Fruit fly (Drosophila melanogaster) whole organism, embryonic: Measurements from ENCODE around the gene CG7966.

Source experiments
- Abd-B ChIP-seq: fragments of 200-800 bp; sonication (Bioruptor generic); optimal IDR thresholded peaks from 2 replicates; lab custom pipeline; 2018; ENCODE audit warnings: missing biosample characterization, mild to moderate bottlenecking, missing genetic modification characterization, moderate library complexity
- Bdp1 ChIP-seq: fragments of 200-800 bp; sonication (Bioruptor generic); optimal IDR thresholded peaks from 3 replicates; lab custom pipeline; 2016; ENCODE audit warnings: missing biosample characterization, missing genetic modification characterization
- CG12071 ChIP-seq: fragments of 200-800 bp; sonication (Bioruptor generic); optimal IDR thresholded peaks from 3 replicates; lab custom pipeline; 2018; ENCODE audit warnings: missing biosample characterization, mild to moderate bottlenecking, missing genetic modification characterization
- CG12299 ChIP-seq: fragments of 200-800 bp; sonication (Bioruptor generic); optimal IDR thresholded peaks from 2 replicates; lab custom pipeline; 2018; ENCODE audit warnings: missing biosample characterization, mild to moderate bottlenecking, missing genetic modification characterization
- CG12391 ChIP-seq: fragments of 200-800 bp; sonication (Bioruptor generic); optimal IDR thresholded peaks from 3 replicates; lab custom pipeline; 2018; ENCODE audit warnings: missing biosample characterization, mild to moderate bottlenecking, missing genetic modification characterization, moderate library complexity
- CG13123 ChIP-seq: fragments of 200-800 bp; sonication (Bioruptor generic); optimal IDR thresholded peaks from 2 replicates; lab custom pipeline; 2016; ENCODE audit warnings: missing biosample characterization, missing genetic modification characterization
- CG1529 ChIP-seq: fragments of 200-800 bp; sonication (Bioruptor generic); optimal IDR thresholded peaks from 3 replicates; lab custom pipeline; 2018; ENCODE audit warnings: missing biosample characterization, missing genetic modification characterization
- CG17568 ChIP-seq: fragments of 200-800 bp; sonication (Bioruptor generic); optimal IDR thresholded peaks from 2 replicates; lab custom pipeline; 2018; ENCODE audit warnings: missing biosample characterization, mild to moderate bottlenecking, missing genetic modification characterization, moderate library complexity
- CG2199 ChIP-seq: fragments of 200-800 bp; sonication (Bioruptor generic); IDR thresholded peaks from 3 replicates; pipeline ENCODE4 v1.3.6; 2022; ENCODE audit warnings: missing biosample characterization, missing genetic modification characterization
- CG2712 ChIP-seq: fragments of 200-800 bp; optimal IDR thresholded peaks from 3 replicates; lab custom pipeline; 2019; ENCODE audit warnings: missing biosample characterization, mild to moderate bottlenecking, missing genetic modification characterization, moderate library complexity
- CG31441 ChIP-seq: fragments of 200-800 bp; sonication (Bioruptor generic); IDR thresholded peaks from 2 replicates; pipeline ENCODE4 v1.3.6; 2022; ENCODE audit warnings: missing biosample characterization, missing genetic modification characterization
- CG4820 ChIP-seq: fragments of 200-800 bp; sonication (Bioruptor generic); optimal IDR thresholded peaks from 3 replicates; lab custom pipeline; 2016; ENCODE audit warnings: missing biosample characterization, missing genetic modification characterization
- CG6654 ChIP-seq: fragments of 200-800 bp; sonication (Bioruptor generic); optimal IDR thresholded peaks from 2 replicates; lab custom pipeline; 2017; ENCODE audit warnings: missing biosample characterization, mild to moderate bottlenecking, missing genetic modification characterization
- CG7357 ChIP-seq: fragments of 200-800 bp; sonication (Bioruptor generic); IDR thresholded peaks from 3 replicates; pipeline ENCODE4 v1.3.6; 2022; ENCODE audit warnings: missing biosample characterization, missing genetic modification characterization
- CG7786 ChIP-seq: fragments of 200-800 bp; sonication (Bioruptor generic); optimal IDR thresholded peaks from 2 replicates; lab custom pipeline; 2016; ENCODE audit warnings: missing biosample characterization, missing genetic modification characterization
- CG9817 ChIP-seq: fragments of 200-800 bp; sonication (Bioruptor generic); optimal IDR thresholded peaks from 2 replicates; lab custom pipeline; 2018; ENCODE audit warnings: missing biosample characterization, mild to moderate bottlenecking, missing genetic modification characterization, moderate library complexity
- CG9932 ChIP-seq: fragments of 200-800 bp; sonication (Bioruptor generic); IDR thresholded peaks from 2 replicates; pipeline ENCODE4 v1.3.6; 2022; ENCODE audit warnings: missing biosample characterization, missing genetic modification characterization
- CTCF ChIP-seq: fragments of 200-800 bp; sonication (Bioruptor generic); optimal IDR thresholded peaks from 2 replicates; lab custom pipeline; 2017; ENCODE audit warnings: missing biosample characterization, mild to moderate bottlenecking, missing genetic modification characterization, moderate library complexity
- Dfd ChIP-seq, 2 experiments: fragments of >200 bp; optimal IDR thresholded peaks; 2 replicates each; lab custom pipeline; 2017; ENCODE audit warnings: missing biosample characterization in 2 of 2, missing genetic modification characterization in 2 of 2
- Doc3 ChIP-seq: fragments of 200-800 bp; sonication (Bioruptor generic); IDR thresholded peaks from 3 replicates; pipeline ENCODE4 v1.3.6; 2022; ENCODE audit warnings: missing biosample characterization, missing genetic modification characterization; ENCODE audit not compliant: partially characterized antibody
- Lhr ChIP-seq: fragments of 200-800 bp; sonication (Bioruptor generic); optimal IDR thresholded peaks from 3 replicates; lab custom pipeline; 2017; ENCODE audit warnings: mild to moderate bottlenecking, missing biosample characterization, missing genetic modification reagents, missing genetic modification characterization
- Mad ChIP-seq: fragments of 200-800 bp; sonication (Bioruptor generic); optimal IDR thresholded peaks from 2 replicates; lab custom pipeline; 2016; ENCODE audit warnings: missing biosample characterization, missing genetic modification characterization
- Mes4 ChIP-seq: fragments of 200-800 bp; sonication (Bioruptor generic); optimal IDR thresholded peaks from 2 replicates; lab custom pipeline; 2016; ENCODE audit warnings: missing biosample characterization, missing genetic modification characterization
- Neu2 ChIP-seq: fragments of 200-800 bp; sonication (Bioruptor generic); optimal IDR thresholded peaks from 3 replicates; lab custom pipeline; 2016; ENCODE audit warnings: missing biosample characterization, missing genetic modification characterization, borderline replicate concordance
- Opbp ChIP-seq: fragments of 200-800 bp; sonication (Bioruptor generic); IDR thresholded peaks from 3 replicates; pipeline ENCODE4 v1.3.6; 2022; ENCODE audit warnings: missing biosample characterization, missing genetic modification characterization; ENCODE audit not compliant: partially characterized antibody
- Spps ChIP-seq: fragments of 200-800 bp; sonication (Bioruptor generic); optimal IDR thresholded peaks from 2 replicates; lab custom pipeline; 2018; ENCODE audit warnings: missing biosample characterization, mild to moderate bottlenecking, missing genetic modification characterization
- YL-1 ChIP-seq: fragments of 200-800 bp; sonication (Bioruptor generic); optimal IDR thresholded peaks from 3 replicates; lab custom pipeline; 2017; ENCODE audit warnings: missing biosample characterization, mild to moderate bottlenecking, missing genetic modification characterization
- aop ChIP-seq: fragments of 200-800 bp; sonication (Bioruptor generic); IDR thresholded peaks from 2 replicates; pipeline ENCODE4 v1.3.6; 2022; ENCODE audit warnings: missing biosample characterization, missing genetic modification characterization
- chn ChIP-seq: fragments of 200-800 bp; sonication (Bioruptor generic); optimal IDR thresholded peaks from 2 replicates; lab custom pipeline; 2016; ENCODE audit warnings: missing biosample characterization, missing genetic modification characterization
- crol ChIP-seq: fragments of 200-800 bp; sonication (Bioruptor generic); IDR thresholded peaks from 2 replicates; pipeline ENCODE4 v1.3.6; 2022; ENCODE audit warnings: missing biosample characterization, missing genetic modification characterization
- dan ChIP-seq: fragments of 200-800 bp; sonication (Bioruptor generic); IDR thresholded peaks from 2 replicates; pipeline ENCODE4 v1.3.6; 2022; ENCODE audit warnings: missing biosample characterization, missing genetic modification characterization
- dmrt11E ChIP-seq: fragments of 200-800 bp; sonication (Bioruptor generic); optimal IDR thresholded peaks from 3 replicates; lab custom pipeline; 2018; ENCODE audit warnings: missing biosample characterization, mild to moderate bottlenecking, missing genetic modification characterization, moderate library complexity
- dmrt99B ChIP-seq: fragments of 200-800 bp; sonication (Bioruptor generic); optimal IDR thresholded peaks from 2 replicates; lab custom pipeline; 2018; ENCODE audit warnings: missing biosample characterization, mild to moderate bottlenecking, missing genetic modification characterization, moderate library complexity
- ewg ChIP-seq: fragments of 200-800 bp; sonication (Bioruptor generic); optimal IDR thresholded peaks from 3 replicates; lab custom pipeline; 2017; ENCODE audit warnings: mild to moderate bottlenecking, missing biosample characterization, missing genetic modification reagents, missing genetic modification characterization
- gce ChIP-seq: fragments of 200-800 bp; sonication (Bioruptor generic); IDR thresholded peaks from 3 replicates; pipeline ENCODE4 v1.3.6; 2022; ENCODE audit warnings: missing biosample characterization, missing genetic modification characterization
- insv ChIP-seq, 2 experiments: fragments of 200-800 bp; sonication (Bioruptor generic); optimal IDR thresholded peaks; 3 replicates each; lab custom pipeline; 2016 to 2018; ENCODE audit warnings: missing biosample characterization in 2 of 2, missing genetic modification characterization in 2 of 2
- inv ChIP-seq: fragments of 200-800 bp; sonication (Bioruptor generic); IDR thresholded peaks from 2 replicates; pipeline ENCODE4 v1.3.6; 2022; ENCODE audit warnings: missing biosample characterization, missing genetic modification characterization; ENCODE audit not compliant: partially characterized antibody
- klu ChIP-seq: fragments of 200-800 bp; sonication (Bioruptor generic); IDR thresholded peaks from 2 replicates; pipeline ENCODE4 v1.3.6; 2022; ENCODE audit warnings: missing biosample characterization, missing genetic modification characterization
- ranshi ChIP-seq: fragments of 200-800 bp; sonication (Bioruptor generic); IDR thresholded peaks from 2 replicates; pipeline ENCODE4 v1.3.6; 2022; ENCODE audit warnings: missing biosample characterization, missing genetic modification characterization
- repo ChIP-seq: fragments of 200-800 bp; sonication (Bioruptor generic); optimal IDR thresholded peaks from 2 replicates; lab custom pipeline; 2016; ENCODE audit warnings: missing biosample characterization, missing genetic modification characterization
- rib ChIP-seq: fragments of 200-800 bp; sonication (Bioruptor generic); IDR thresholded peaks from 2 replicates; pipeline ENCODE4 v1.3.6; 2022; ENCODE audit warnings: missing biosample characterization, missing genetic modification characterization
- run ChIP-seq: fragments of 200-800 bp; sonication (Bioruptor generic); optimal IDR thresholded peaks from 3 replicates; lab custom pipeline; 2018; ENCODE audit warnings: missing biosample characterization, mild to moderate bottlenecking, missing genetic modification characterization
- salm ChIP-seq: fragments of 200-800 bp; sonication (Bioruptor generic); optimal IDR thresholded peaks from 2 replicates; lab custom pipeline; 2018; ENCODE audit warnings: missing biosample characterization, mild to moderate bottlenecking, missing genetic modification characterization
- shn ChIP-seq: fragments of 200-800 bp; sonication (Bioruptor generic); optimal IDR thresholded peaks from 3 replicates; lab custom pipeline; 2016; ENCODE audit warnings: missing biosample characterization, missing genetic modification characterization
- slbo ChIP-seq: fragments of 200-800 bp; sonication (Bioruptor generic); IDR thresholded peaks from 2 replicates; pipeline ENCODE4 v1.3.6; 2022; ENCODE audit warnings: missing biosample characterization, missing genetic modification characterization
- sna ChIP-seq: fragments of 200-800 bp; sonication (Bioruptor generic); IDR thresholded peaks from 2 replicates; pipeline ENCODE4 v1.3.6; 2022; ENCODE audit warnings: missing biosample characterization, missing genetic modification characterization; ENCODE audit not compliant: partially characterized antibody

Gene CG7966

dm6 chr3R:13057121-13057805 lies 6.0 kb upstream of the CG7966 start, which contains the start of gene sim (continued):
- TF ChIP-seq Neu2 (no peak), dmrt11E (tag; lab: Kevin White, UChicago) (no peak), ewg (GFP tag; lab: Kevin White, UChicago) (peak; percentile 83), sna (GFP tag; lab: Robert Waterston, UW) (peak; percentile 32; the same call in 1 of the 2 replicates), CG2712 (tag; lab: Kevin White, UChicago) (no peak), Opbp (GFP tag; lab: Robert Waterston, UW) (0 out of 3 replicates have a peak, but pooled peaks have one; percentile 31), CG12391 (no peak), rib (GFP tag; lab: Robert Waterston, UW) (0 out of 2 replicates have a peak, but pooled peaks have one; percentile 29), gce (GFP tag; lab: Robert Waterston, UW) (no peak), slbo (no peak), repo (GFP tag; lab: Kevin White, UChicago) (no peak), klu (GFP tag; lab: Robert Waterston, UW) (no peak), crol (GFP tag; lab: Robert Waterston, UW) (peak; percentile 73)

dm6 chr3R:13056553-13056952 lies 5.3 kb upstream of the CG7966 start:
- TF ChIP-seq insv (GFP tag; optimal IDR thresholded peaks at IDR 0.05; lab: Kevin White, UChicago) (peak; percentile 7 to 92), Bdp1 (GFP tag; lab: Kevin White, UChicago) (no peak), CG12299 (no peak), Abd-B (GFP tag; lab: Kevin White, UChicago) (no peak), shn (GFP tag; lab: Kevin White, UChicago) (no peak), CG13123 (no peak), Lhr (no peak)

dm6 chr3R:13051942-13052693 lies 865 bp upstream of the CG7966 start, which contains the start of gene pic:
pic (plus strand) TSS chr3R:13052245.
- no peak for TF ChIP-seq CG6654
- no peak for TF ChIP-seq salm (tag; lab: Kevin White, UChicago)
- no peak for TF ChIP-seq CG2199 (GFP tag; lab: Robert Waterston, UW)
- TF ChIP-seq CG2712 (tag; lab: Kevin White, UChicago): peak; percentile 28
- TF ChIP-seq CG9817 (tag; lab: Kevin White, UChicago): no peak
- TF ChIP-seq chn (GFP tag; lab: Kevin White, UChicago): no peak
- no peak for TF ChIP-seq CG9932 (GFP tag; lab: Robert Waterston, UW)
- TF ChIP-seq inv (GFP tag; lab: Robert Waterston, UW): peak; percentile 65
- no peak for TF ChIP-seq CG12071 (GFP tag; lab: Kevin White, UChicago)
- TF ChIP-seq ranshi (GFP tag; lab: Robert Waterston, UW): no peak
- no peak for TF ChIP-seq dan (GFP tag; lab: Robert Waterston, UW)
- no peak for TF ChIP-seq CG7357 (GFP tag; lab: Robert Waterston, UW)
- peak; percentile 2 for TF ChIP-seq CG12391
- TF ChIP-seq dmrt99B: no peak
- peak; percentile 9; the same call in 1 of the 2 replicates for TF ChIP-seq CG31441 (GFP tag; lab: Robert Waterston, UW)
- TF ChIP-seq Doc3 (GFP tag; lab: Robert Waterston, UW): peak; percentile 76
- no peak for TF ChIP-seq CG7786
- TF ChIP-seq Mes4 (GFP tag; lab: Kevin White, UChicago): no peak
- TF ChIP-seq CTCF (GFP tag; lab: Kevin White, UChicago): peak; percentile 37
- no peak for TF ChIP-seq aop
- TF ChIP-seq CG4820: no peak
- TF ChIP-seq run (tag; lab: Kevin White, UChicago): no peak
- no peak for TF ChIP-seq CG1529 (GFP tag; lab: Kevin White, UChicago)
- peak; percentile 55 for TF ChIP-seq YL-1 (GFP tag; lab: Kevin White, UChicago)
- TF ChIP-seq insv (GFP tag; optimal IDR thresholded peaks at IDR 0.05; lab: Kevin White, UChicago): no peak
- TF ChIP-seq Mad (GFP tag; lab: Kevin White, UChicago): peak; percentile 22
- no peak for TF ChIP-seq Spps
- no peak for TF ChIP-seq CG17568 (GFP tag; lab: Kevin White, UChicago)
- no peak for TF ChIP-seq Dfd (GFP tag; optimal IDR thresholded peaks at IDR 0.05; lab: Kevin White, UChicago)
